Fruit fly (Drosophila melanogaster) S2 (cell line): ENCODE measurements around the gene Ing3.

Source experiments
- CG8478 ChIP-seq: fragments of >200 bp; optimal IDR thresholded peaks from 2 replicates; lab custom pipeline; 2018
- CTCF ChIP-seq, 2 experiments: fragments of >200 bp; optimal IDR thresholded peaks; 2 replicates each; lab custom pipeline; 2018

Gene Ing3

DNA sequence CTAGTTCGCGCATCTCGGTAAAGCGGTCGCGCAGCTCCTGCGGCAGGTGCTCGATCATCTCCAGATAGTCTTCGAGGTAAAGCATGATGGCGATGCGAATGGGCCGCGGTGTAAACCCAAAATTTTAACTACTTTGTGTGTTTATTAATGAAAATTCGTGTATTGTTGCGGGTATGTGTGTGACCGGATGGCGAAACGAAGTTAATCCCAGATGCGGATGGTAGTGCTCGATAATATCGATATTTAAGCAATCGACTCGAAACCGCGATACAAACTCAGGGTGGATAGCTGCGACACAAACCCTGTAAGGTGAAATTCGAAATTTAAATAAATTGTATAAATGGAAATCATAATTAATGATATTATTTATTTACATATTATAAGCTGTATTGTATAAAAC is at the start of gene Ing3:
Gene Ing3 (minus strand): TSS at position 213 of the 400 bp plus-strand sequence.
- TF ChIP-seq CG8478 (lab: Kevin White, UChicago) (no peak), CTCF (optimal IDR thresholded peaks at IDR 0.05; lab: Kevin White, UChicago) (peak in 1 of 2 experiments; percentile 4)

DNA sequence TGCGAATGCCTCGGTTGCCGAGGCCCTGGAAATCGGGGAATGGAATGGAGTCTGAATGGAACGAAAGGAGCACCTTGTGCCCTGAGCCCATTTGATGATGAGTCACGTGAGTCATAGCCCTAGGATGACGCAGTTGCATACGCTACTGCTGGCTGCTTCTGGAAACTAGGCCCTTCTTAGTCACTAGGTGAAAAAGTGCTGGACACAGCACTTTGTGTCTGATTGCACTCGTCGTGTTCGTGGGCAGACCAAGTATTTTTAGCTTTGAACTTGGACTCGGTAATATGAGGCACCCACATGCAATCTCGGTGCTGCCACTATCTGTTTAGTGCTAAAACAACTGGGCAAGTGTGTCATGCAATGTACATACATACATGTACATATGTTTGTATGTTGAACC is 49.4 kb upstream of the Ing3 start:
- TF ChIP-seq CG8478 (lab: Kevin White, UChicago), result no peak
- no peak for TF ChIP-seq CTCF (optimal IDR thresholded peaks at IDR 0.05; lab: Kevin White, UChicago)

DNA sequence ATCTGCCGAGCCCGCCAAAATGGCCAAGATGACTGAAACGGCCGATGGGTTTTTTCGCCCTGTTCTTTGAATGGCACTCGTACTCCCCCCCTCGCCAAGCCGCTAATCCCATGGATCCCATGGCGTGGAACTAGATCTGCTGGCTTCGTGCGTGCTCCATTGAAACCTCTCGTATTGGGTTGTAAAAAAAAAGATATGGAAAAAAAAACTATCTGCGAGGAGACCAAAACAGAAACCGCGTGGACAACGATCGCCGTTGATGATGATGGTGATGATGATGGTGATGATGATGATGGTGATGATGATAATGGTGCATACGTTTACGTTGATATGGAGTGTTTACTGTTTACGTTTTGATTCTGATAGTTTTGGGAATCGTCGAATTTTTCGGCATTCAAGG is 48.9 kb upstream of the Ing3 start:
- TF ChIP-seq CG8478 (lab: Kevin White, UChicago), result no peak
- TF ChIP-seq CTCF (optimal IDR thresholded peaks at IDR 0.05; lab: Kevin White, UChicago), result no peak

DNA sequence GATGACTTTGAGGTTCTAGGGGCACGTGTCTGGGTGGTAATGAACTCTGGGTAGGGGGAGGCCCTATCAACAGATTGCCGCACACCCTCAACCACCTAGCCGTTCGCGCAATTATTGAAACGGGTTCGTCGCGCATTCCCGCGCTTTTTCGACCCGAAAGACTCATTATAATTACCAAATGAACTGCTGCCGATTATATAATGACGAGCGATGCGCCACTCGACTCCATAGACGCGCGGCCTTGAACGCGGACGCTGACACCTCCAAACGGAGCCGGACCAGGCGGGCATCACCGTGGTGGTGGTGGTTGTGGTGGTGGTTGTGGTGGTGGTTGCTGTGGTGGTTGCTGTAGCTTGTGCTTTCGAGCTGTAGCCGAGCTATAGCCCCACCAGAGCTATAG is 47.7 kb upstream of the Ing3 start:
- TF ChIP-seq CG8478 (lab: Kevin White, UChicago), result no peak
- TF ChIP-seq CTCF (optimal IDR thresholded peaks at IDR 0.05; lab: Kevin White, UChicago), result no peak

DNA sequence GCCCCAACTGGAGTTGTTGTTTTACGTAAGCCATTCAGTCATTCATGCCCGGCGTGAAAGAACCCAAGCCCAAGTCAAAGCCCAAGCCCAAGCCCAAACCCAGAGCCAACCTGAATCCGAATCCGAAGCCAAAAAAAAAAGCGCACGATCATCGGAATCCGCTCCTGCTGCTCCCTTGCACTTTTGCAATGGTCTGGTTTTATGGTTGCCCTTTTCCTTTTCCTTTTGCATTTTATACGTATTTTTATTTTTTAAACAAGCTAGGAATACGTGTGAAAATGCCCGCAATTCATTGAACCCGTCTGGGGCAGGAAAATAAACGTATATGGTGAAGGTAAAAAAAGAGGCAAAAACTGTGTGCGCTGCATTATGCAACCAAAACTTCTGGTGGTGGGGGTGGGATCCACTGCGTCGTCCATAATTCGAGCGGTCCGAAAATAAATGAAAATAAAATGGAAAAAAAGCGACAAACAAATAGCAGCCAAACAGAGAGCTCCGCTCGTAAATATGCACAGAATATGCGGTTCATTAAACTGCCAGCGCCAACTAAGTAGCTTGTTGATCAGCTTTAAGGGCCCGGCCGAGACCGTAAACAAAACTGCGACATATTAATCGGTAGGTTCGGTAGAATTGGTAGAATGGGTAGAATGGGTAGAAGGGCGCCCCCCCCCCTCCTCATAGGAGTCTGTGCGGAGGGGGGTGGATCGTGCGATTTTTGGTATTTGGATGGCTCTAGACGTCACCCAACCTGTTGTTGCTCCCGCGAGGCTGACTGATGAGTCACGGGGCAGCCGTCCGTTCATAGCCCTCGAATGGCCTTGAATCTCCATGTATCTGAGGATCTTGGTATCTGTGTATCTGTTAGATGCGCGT is 46.6 kb upstream of the Ing3 start:
- no peak for TF ChIP-seq CG8478 (lab: Kevin White, UChicago)
- no peak for TF ChIP-seq CTCF (optimal IDR thresholded peaks at IDR 0.05; lab: Kevin White, UChicago)

DNA sequence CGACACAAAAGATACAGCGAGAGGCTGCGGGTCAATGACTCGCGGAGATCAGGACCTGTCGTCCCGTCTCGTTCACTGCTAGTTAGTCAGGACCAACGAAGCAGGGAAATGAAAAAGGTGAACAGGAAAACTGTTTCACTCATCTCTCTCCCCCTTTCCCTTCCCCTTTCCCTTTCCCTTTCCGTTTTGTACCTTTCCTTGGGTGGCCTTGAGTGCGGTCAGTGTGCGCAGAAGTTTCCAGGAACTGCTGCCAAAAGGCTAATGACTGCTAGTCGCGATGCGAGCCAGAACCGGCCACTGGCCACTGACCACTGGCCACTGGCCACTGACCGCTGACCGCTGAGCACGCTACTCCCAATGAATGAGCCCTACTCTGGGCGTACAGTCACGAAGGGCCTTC is 42.7 kb upstream of the Ing3 start:
- TF ChIP-seq CG8478 (lab: Kevin White, UChicago) (no peak), CTCF (optimal IDR thresholded peaks at IDR 0.05; lab: Kevin White, UChicago) (no peak)

DNA sequence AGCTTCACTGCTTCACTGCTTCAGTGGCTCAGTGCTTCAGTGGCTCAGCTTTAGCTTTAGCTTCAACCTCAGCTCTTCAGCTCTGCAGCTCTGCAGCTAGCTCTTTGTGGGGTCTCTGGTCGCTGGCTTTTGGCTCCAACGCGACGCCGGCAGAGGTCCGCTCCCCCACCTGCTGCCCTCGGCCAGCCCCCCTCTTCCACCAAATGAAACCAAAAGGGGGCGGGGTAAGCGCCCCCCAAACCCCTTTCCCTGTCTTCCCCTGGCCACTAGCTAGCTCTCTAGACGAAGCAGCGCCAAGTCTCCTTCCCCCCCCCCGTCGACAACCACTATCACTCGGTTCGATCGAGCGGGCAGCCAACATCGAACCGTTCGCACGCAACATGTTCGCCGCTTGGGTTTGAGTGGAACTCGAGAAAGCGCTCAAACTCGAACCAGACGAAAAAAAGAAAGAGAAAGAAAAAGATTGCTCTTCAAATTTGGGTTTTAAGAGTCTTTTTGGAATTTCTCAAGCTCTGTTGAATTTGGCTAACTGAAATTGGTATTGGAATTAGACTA is 40.1 kb upstream of the Ing3 start, which contains the start of gene Cyp18a1:
Gene Cyp18a1 (minus strand): TSS at position 95 of the 555 bp plus-strand sequence.
- TF ChIP-seq CTCF (optimal IDR thresholded peaks at IDR 0.05; lab: Kevin White, UChicago) (no peak), CG8478 (lab: Kevin White, UChicago) (no peak)

DNA sequence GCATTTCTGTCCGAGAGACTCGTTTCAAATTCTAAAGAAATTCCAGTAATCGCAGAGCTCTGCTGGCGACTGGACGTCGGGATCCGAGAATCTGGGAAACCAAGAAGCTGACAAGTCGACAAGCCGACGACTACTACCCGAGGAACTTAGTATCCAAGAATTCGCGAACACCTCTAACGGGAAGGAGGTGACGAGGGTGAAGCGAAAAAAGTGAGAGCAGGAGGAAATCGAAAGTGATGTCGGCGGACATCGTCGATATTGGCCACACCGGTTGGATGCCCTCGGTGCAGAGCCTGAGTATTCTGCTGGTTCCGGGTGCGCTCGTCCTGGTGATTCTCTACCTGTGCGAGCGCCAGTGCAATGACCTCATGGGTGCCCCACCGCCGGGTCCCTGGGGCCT is 32.8 kb upstream of the Ing3 start, which contains the start of gene phtm:
Gene phtm (plus strand): TSS at position 41 of the 400 bp plus-strand sequence.
- TF ChIP-seq CTCF (optimal IDR thresholded peaks at IDR 0.05; lab: Kevin White, UChicago) (no peak), CG8478 (lab: Kevin White, UChicago) (no peak)

DNA sequence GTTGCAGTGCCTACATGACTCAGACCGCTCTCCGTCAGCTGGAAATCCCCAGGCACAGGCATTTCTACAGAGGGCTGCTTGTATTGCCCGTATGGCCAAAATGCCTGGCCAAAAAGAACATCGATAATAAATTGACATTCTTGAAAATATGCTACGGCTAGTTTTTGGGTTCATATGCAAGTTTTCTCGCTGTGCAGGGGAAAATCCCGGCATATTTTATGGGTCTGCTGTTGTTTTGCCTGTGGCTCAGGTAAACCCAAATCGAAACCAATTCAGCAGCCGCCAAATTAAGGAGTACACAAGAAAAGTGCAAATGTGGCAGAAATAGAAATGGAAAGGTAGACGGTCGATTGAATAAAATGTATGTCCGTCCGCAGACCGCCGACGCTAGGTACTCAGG is 32.0 kb upstream of the Ing3 start:
- TF ChIP-seq CTCF (optimal IDR thresholded peaks at IDR 0.05; lab: Kevin White, UChicago) (no peak), CG8478 (lab: Kevin White, UChicago) (no peak)

DNA sequence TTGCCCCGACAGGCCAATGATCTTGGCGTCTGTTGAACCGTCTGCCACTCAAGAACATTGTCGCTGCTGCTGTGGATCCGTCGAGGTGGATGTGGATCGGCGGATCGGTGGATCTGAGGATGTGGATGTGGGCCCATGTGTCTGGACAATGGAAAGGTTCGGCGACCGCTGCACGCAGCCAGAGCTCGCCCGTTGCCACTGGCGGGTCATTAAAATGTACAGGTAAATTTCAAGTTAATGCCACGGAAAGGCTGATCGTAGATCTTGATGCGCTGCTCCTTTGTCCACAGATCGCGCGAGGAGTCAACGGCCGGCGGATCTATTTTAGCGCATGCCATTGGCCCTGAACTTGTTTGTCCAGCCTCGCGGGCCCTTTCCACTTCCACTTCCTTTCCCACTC is 31.6 kb upstream of the Ing3 start:
- TF ChIP-seq CTCF (optimal IDR thresholded peaks at IDR 0.05; lab: Kevin White, UChicago), result no peak
- no peak for TF ChIP-seq CG8478 (lab: Kevin White, UChicago)

DNA sequence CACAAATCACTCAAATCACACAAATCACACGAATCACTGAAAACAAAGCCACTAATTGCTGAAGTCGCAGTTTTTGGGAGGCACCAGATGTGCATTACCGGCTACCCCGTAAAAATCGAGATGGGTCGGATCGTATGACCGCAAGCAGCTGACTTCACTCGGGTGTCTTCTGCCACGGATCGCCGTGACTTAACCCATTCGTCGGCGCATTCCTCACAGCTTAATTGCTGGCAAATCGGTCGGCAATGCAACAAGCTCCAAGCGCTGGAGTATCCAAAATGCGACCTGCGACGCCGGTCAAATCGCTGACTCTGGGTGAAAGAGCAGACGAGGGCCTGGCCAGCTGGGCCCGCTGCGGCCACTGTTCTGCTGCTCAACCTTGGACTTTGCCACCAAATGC is 29.9 kb upstream of the Ing3 start:
- no peak for TF ChIP-seq CG8478 (lab: Kevin White, UChicago)
- TF ChIP-seq CTCF (optimal IDR thresholded peaks at IDR 0.05; lab: Kevin White, UChicago), result no peak

DNA sequence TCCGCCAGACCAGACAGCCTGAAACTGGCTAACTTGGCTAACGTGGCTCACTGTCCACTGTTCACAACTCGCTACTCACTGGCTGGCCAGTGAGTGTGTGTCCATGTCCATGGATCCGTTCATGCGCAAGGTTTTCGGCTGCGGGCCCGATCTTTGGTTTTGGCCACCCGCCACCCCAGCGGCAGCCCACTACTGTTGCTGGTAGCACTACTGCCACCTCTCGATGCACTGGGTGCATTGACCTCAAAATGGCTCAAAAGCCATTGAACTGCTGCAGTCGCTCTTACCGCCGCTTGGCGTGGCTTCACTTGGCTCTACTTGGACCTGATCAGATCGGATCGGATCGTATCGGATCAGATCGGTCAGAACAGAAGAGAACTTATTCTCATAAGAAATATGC is 28.5 kb upstream of the Ing3 start:
- no peak for TF ChIP-seq CG8478 (lab: Kevin White, UChicago)
- TF ChIP-seq CTCF (optimal IDR thresholded peaks at IDR 0.05; lab: Kevin White, UChicago), result no peak

DNA sequence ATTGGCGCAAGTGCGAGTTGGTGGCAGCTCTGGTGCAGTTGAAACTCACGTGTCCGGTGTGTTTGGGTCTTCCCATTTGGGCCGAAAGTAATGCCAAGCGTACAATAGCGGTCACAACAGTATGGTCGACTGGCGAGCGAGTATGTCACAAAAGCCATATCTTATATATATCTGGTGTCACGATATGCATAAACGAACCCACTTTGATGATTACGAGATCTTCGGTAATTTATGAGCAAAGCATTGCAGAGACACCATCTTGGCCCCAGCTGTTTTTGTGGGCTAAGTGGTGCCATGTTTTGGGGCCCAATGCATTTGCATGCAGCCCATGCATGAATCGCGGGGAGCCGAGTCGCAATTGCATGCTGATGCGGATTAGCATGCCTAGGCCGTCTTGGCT is 26.0 kb upstream of the Ing3 start:
- no peak for TF ChIP-seq CTCF (optimal IDR thresholded peaks at IDR 0.05; lab: Kevin White, UChicago)
- no peak for TF ChIP-seq CG8478 (lab: Kevin White, UChicago)

DNA sequence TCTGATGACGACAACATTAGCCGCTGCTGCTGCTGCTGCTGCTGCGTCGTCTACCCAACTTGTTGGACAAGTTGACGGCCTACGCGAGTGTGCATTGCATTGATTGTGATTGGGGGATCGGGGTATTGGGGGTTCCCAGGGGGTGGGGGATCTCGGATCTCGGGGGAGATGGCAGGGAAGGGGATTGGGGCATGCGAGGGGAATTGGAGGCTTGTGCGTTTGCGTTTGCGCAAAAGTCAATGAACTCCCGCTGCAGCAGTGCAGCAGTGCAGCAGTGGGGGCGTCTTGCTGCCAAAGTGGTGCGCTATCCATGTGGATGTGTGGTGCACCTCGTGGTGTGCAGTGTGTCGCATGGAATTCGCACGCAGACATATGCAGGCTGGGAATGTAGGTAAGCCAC is 23.9 kb upstream of the Ing3 start:
- no peak for TF ChIP-seq CG8478 (lab: Kevin White, UChicago)
- TF ChIP-seq CTCF (optimal IDR thresholded peaks at IDR 0.05; lab: Kevin White, UChicago), result no peak

DNA sequence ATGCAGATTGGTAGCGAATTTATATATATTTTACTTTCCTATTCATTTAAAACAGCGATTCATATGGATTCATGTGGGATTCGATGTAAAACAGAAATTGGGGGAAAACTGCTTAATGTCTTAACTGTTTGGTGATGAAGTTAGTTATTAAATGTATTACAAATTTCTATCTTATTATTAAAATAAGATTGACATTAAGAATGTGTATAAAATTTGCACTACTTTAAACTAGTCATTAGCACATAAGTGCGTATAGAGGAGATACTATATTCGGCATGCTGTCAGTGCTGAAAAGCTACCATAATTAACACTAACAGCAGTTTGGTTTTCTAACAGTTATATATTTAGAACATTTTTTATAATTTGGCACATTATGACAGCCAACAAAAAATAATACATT is 22.8 kb upstream of the Ing3 start:
- TF ChIP-seq CG8478 (lab: Kevin White, UChicago), result no peak
- TF ChIP-seq CTCF (optimal IDR thresholded peaks at IDR 0.05; lab: Kevin White, UChicago), result no peak
